Worm (Caenorhabditis elegans) whole organism, L1 larva: ENCODE data around the gene phf-5.
A peak's percentile ranks its signal among the peaks of the same experiment; 100 is the strongest.

Experiments
- F16B12.6 ChIP-seq: fragments of 150-350 bp; optimal IDR thresholded peaks from 2 replicates; lab custom pipeline; 2014; ENCODE audit warnings: missing biosample characterization, missing genetic modification characterization
- Y116A8C.19 ChIP-seq: sonication (generic microtip); optimal IDR thresholded peaks from 2 replicates; lab custom pipeline; 2016; ENCODE audit warnings: missing compliant biosample characterization, missing genetic modification characterization, borderline replicate concordance
- blmp-1 ChIP-seq: fragments of 150-350 bp; optimal IDR thresholded peaks from 2 replicates; lab custom pipeline; 2014; ENCODE audit warnings: missing biosample characterization, missing genetic modification characterization
- ceh-63 ChIP-seq: fragments of 200-800 bp; sonication (Bioruptor generic); optimal IDR thresholded peaks from 2 replicates; lab custom pipeline; 2018; ENCODE audit warnings: mild to moderate bottlenecking, missing genetic modification characterization, missing compliant biosample characterization
- ceh-88 ChIP-seq: fragments of 200-800 bp; sonication (Bioruptor generic); IDR thresholded peaks from 2 replicates; pipeline ENCODE4 v1.3.6; 2022; ENCODE audit warnings: missing genetic modification characterization, missing compliant biosample characterization
- ceh-90 ChIP-seq: sonication (generic microtip); optimal IDR thresholded peaks from 2 replicates; lab custom pipeline; 2016; ENCODE audit warnings: missing genetic modification characterization, missing compliant biosample characterization
- dsc-1 ChIP-seq: sonication (generic microtip); optimal IDR thresholded peaks from 2 replicates; lab custom pipeline; 2016; ENCODE audit warnings: mild to moderate bottlenecking, missing genetic modification characterization, missing compliant biosample characterization
- efl-1 ChIP-seq, 4 experiments: fragments of 150-350 bp; optimal IDR thresholded peaks in 3 of 4; peaks in 1 of 4; 1 replicate in 1 of 4; 2 replicates in 3 of 4; lab custom pipeline; 2014; ENCODE audit warnings: missing biosample characterization in 2 of 4, missing genetic modification characterization in 2 of 4, missing genetic modification reagents in 2 of 4
- ets-5 ChIP-seq: fragments of 200-800 bp; sonication (Bioruptor generic); IDR thresholded peaks from 2 replicates; pipeline ENCODE4 v1.3.6; 2022; ENCODE audit warnings: missing genetic modification characterization, missing compliant biosample characterization
- fkh-10 ChIP-seq: sonication (generic microtip); optimal IDR thresholded peaks from 2 replicates; lab custom pipeline; 2017; ENCODE audit warnings: missing biosample characterization, missing genetic modification reagents, missing genetic modification characterization
- fkh-8 ChIP-seq: sonication (generic microtip); optimal IDR thresholded peaks from 2 replicates; lab custom pipeline; 2016; ENCODE audit warnings: mild to moderate bottlenecking, missing genetic modification characterization, missing compliant biosample characterization
- fos-1 ChIP-seq: fragments of 150-350 bp; optimal IDR thresholded peaks from 2 replicates; lab custom pipeline; 2014; ENCODE audit warnings: missing biosample characterization, missing genetic modification characterization
- hpl-2 ChIP-seq: fragments of 150-350 bp; optimal IDR thresholded peaks from 2 replicates; lab custom pipeline; 2014; ENCODE audit warnings: missing biosample characterization, missing genetic modification reagents, missing genetic modification characterization
- irx-1 ChIP-seq: sonication (generic microtip); optimal IDR thresholded peaks from 2 replicates; lab custom pipeline; 2016; ENCODE audit warnings: missing genetic modification characterization, missing compliant biosample characterization
- isw-1 ChIP-seq: fragments of 200-800 bp; sonication (Bioruptor generic); IDR thresholded peaks from 2 replicates; pipeline ENCODE4 v1.3.6; 2022; ENCODE audit warnings: missing genetic modification characterization, missing compliant biosample characterization
- jun-1 ChIP-seq: fragments of 150-350 bp; optimal IDR thresholded peaks from 2 replicates; lab custom pipeline; 2014; ENCODE audit warnings: missing biosample characterization, missing genetic modification reagents, missing genetic modification characterization
- lin-13 ChIP-seq: fragments of 150-350 bp; optimal IDR thresholded peaks from 2 replicates; lab custom pipeline; 2014; ENCODE audit warnings: missing biosample characterization, missing genetic modification reagents, missing genetic modification characterization
- lin-14 ChIP-seq: fragments of 200-800 bp; sonication (Bioruptor generic); optimal IDR thresholded peaks from 2 replicates; lab custom pipeline; 2018; ENCODE audit warnings: mild to moderate bottlenecking, missing genetic modification characterization, moderate library complexity, missing compliant biosample characterization
- lin-15B ChIP-seq: fragments of 150-350 bp; sonication (generic microtip); optimal IDR thresholded peaks from 3 replicates; lab custom pipeline; 2014; ENCODE audit warnings: missing biosample characterization, missing genetic modification characterization
- lin-35 ChIP-seq, 2 experiments: fragments of 150-350 bp; optimal IDR thresholded peaks; 2 replicates each; lab custom pipeline; 2014; ENCODE audit warnings: missing biosample characterization in 2 of 2, missing genetic modification characterization in 2 of 2, missing genetic modification reagents in 2 of 2
- lin-39 ChIP-seq: fragments of 150-350 bp; optimal IDR thresholded peaks from 2 replicates; lab custom pipeline; 2014; ENCODE audit warnings: missing biosample characterization, missing genetic modification reagents, missing genetic modification characterization
- lir-3 ChIP-seq: sonication (generic microtip); optimal IDR thresholded peaks from 2 replicates; lab custom pipeline; 2016; ENCODE audit warnings: mild to moderate bottlenecking, missing genetic modification characterization, moderate library complexity, missing compliant biosample characterization; ENCODE audit not compliant: poor library complexity
- lsy-2 ChIP-seq, 2 experiments: fragments of 150-350 bp; optimal IDR thresholded peaks; 2 replicates each; lab custom pipeline; 2014; ENCODE audit warnings: missing biosample characterization in 2 of 2, missing genetic modification characterization in 2 of 2
- mab-9 ChIP-seq: fragments of 200-800 bp; sonication (Bioruptor generic); IDR thresholded peaks from 2 replicates; pipeline ENCODE4 v1.3.6; 2022; ENCODE audit warnings: missing genetic modification reagents, missing genetic modification characterization, missing compliant biosample characterization
- mdl-1 ChIP-seq, 2 experiments: fragments of 150-350 bp; optimal IDR thresholded peaks; 2 replicates each; lab custom pipeline; 2014 to 2017; ENCODE audit warnings: missing biosample characterization in 2 of 2, missing genetic modification characterization in 2 of 2, inconsistent platforms in 1 of 2
- mef-2 ChIP-seq: fragments of 150-350 bp; optimal IDR thresholded peaks from 2 replicates; lab custom pipeline; 2014; ENCODE audit warnings: missing biosample characterization, missing genetic modification characterization
- mep-1 ChIP-seq: fragments of 150-350 bp; optimal IDR thresholded peaks from 2 replicates; lab custom pipeline; 2014; ENCODE audit warnings: missing biosample characterization, missing genetic modification characterization
- nhr-11 ChIP-seq: fragments of 150-350 bp; optimal IDR thresholded peaks from 2 replicates; lab custom pipeline; 2014; ENCODE audit warnings: missing biosample characterization, missing genetic modification characterization
- nhr-19 ChIP-seq: fragments of 200-800 bp; sonication (Bioruptor generic); conservative IDR thresholded peaks from 2 replicates; pipeline ENCODE4 v1.3.6; 2022; ENCODE audit warnings: missing genetic modification characterization, missing compliant biosample characterization
- nhr-20 ChIP-seq: sonication (generic microtip); optimal IDR thresholded peaks from 2 replicates; lab custom pipeline; 2016; ENCODE audit warnings: mild to moderate bottlenecking, missing genetic modification characterization, missing compliant biosample characterization
- nhr-237 ChIP-seq: fragments of 150-350 bp; optimal IDR thresholded peaks from 2 replicates; lab custom pipeline; 2014; ENCODE audit warnings: missing biosample characterization, missing genetic modification characterization
- nhr-28 ChIP-seq: fragments of 150-350 bp; optimal IDR thresholded peaks from 2 replicates; lab custom pipeline; 2014; ENCODE audit warnings: missing biosample characterization, missing genetic modification characterization
- nhr-47 ChIP-seq: sonication (generic microtip); optimal IDR thresholded peaks from 2 replicates; lab custom pipeline; 2016; ENCODE audit warnings: mild to moderate bottlenecking, missing genetic modification characterization, moderate library complexity, missing compliant biosample characterization
- nhr-84 ChIP-seq: sonication (generic microtip); optimal IDR thresholded peaks from 2 replicates; lab custom pipeline; 2017; ENCODE audit warnings: missing biosample characterization, missing genetic modification characterization
- nhr-85 ChIP-seq: sonication (generic microtip); peaks from one replicate; lab custom pipeline; 2016; ENCODE audit warnings: missing genetic modification characterization, inconsistent platforms, missing compliant biosample characterization
- nhr-90 ChIP-seq: sonication (generic microtip); optimal IDR thresholded peaks from 2 replicates; lab custom pipeline; 2016; ENCODE audit warnings: mild to moderate bottlenecking, missing genetic modification characterization, missing compliant biosample characterization; ENCODE audit not compliant: poor library complexity
- rnt-1 ChIP-seq: sonication (generic microtip); optimal IDR thresholded peaks from 2 replicates; lab custom pipeline; 2016; ENCODE audit warnings: mild to moderate bottlenecking, missing genetic modification characterization, moderate library complexity, missing compliant biosample characterization
- snpc-4 ChIP-seq: fragments of 150-350 bp; optimal IDR thresholded peaks from 2 replicates; lab custom pipeline; 2014; ENCODE audit warnings: missing biosample characterization, missing genetic modification characterization
- snu-23 ChIP-seq: sonication (generic microtip); optimal IDR thresholded peaks from 2 replicates; lab custom pipeline; 2016; ENCODE audit warnings: missing genetic modification characterization, missing compliant biosample characterization
- sox-4 ChIP-seq: sonication (generic microtip); optimal IDR thresholded peaks from 2 replicates; lab custom pipeline; 2016; ENCODE audit warnings: missing genetic modification characterization, missing compliant biosample characterization
- sup-37 ChIP-seq: fragments of 200-800 bp; sonication (Bioruptor generic); optimal IDR thresholded peaks from 2 replicates; lab custom pipeline; 2018; ENCODE audit warnings: mild to moderate bottlenecking, missing genetic modification characterization, missing compliant biosample characterization
- tbx-2 ChIP-seq: sonication (generic microtip); optimal IDR thresholded peaks from 2 replicates; lab custom pipeline; 2016; ENCODE audit warnings: missing genetic modification characterization, missing compliant biosample characterization
- tlp-1 ChIP-seq: fragments of 150-350 bp; optimal IDR thresholded peaks from 2 replicates; lab custom pipeline; 2014; ENCODE audit warnings: missing biosample characterization, missing genetic modification characterization
- unc-130 ChIP-seq: fragments of 150-350 bp; optimal IDR thresholded peaks from 2 replicates; lab custom pipeline; 2017; ENCODE audit warnings: missing biosample characterization, missing genetic modification characterization, inconsistent platforms
- unc-30 ChIP-seq: sonication (generic microtip); optimal IDR thresholded peaks from 2 replicates; lab custom pipeline; 2017; ENCODE audit warnings: missing biosample characterization, missing genetic modification characterization
- unc-86 ChIP-seq: sonication (generic microtip); optimal IDR thresholded peaks from 2 replicates; lab custom pipeline; 2016; ENCODE audit warnings: missing genetic modification characterization, missing compliant biosample characterization
- unc-98 ChIP-seq: fragments of 200-800 bp; sonication (Bioruptor generic); IDR thresholded peaks from 2 replicates; pipeline ENCODE4 v1.3.6; 2022; ENCODE audit warnings: missing genetic modification characterization, missing compliant biosample characterization
- zag-1 ChIP-seq: fragments of 150-350 bp; optimal IDR thresholded peaks from 2 replicates; lab custom pipeline; 2014; ENCODE audit warnings: missing biosample characterization, missing genetic modification characterization
- zip-4 ChIP-seq: fragments of 200-800 bp; sonication (Bioruptor generic); optimal IDR thresholded peaks from 2 replicates; lab custom pipeline; 2018; ENCODE audit warnings: mild to moderate bottlenecking, missing genetic modification characterization, moderate library complexity, missing compliant biosample characterization
- ztf-4 ChIP-seq: fragments of 150-350 bp; optimal IDR thresholded peaks from 2 replicates; lab custom pipeline; 2014; ENCODE audit warnings: missing biosample characterization, missing genetic modification characterization

phf-5 gene

ce11 chrIII:2375918-2376317 lies 32.5 kb downstream of the phf-5 start, which contains the start of gene H14E04.2 (continued):
- TF ChIP-seq nhr-90 (tag; lab: Kevin White, UChicago) (peak; percentile 73), nhr-85 (peak; percentile 93), lin-39 (tag; lab: Kevin White, UChicago) (peak; percentile 1), tbx-2 (tag; lab: Kevin White, UChicago) (peak; percentile 78), isw-1 (GFP tag; lab: Robert Waterston, UW) (peak; percentile 63), fos-1 (peak; percentile 47), lin-14 (GFP tag; lab: Kevin White, UChicago) (peak; percentile 85), sup-37 (no peak), nhr-47 (peak; percentile 87), nhr-28 (tag; lab: Kevin White, UChicago) (no peak), unc-98 (peak; percentile 32; the same call in 1 of the 2 replicates), zag-1 (tag; lab: Kevin White, UChicago) (no peak), rnt-1 (tag; lab: Kevin White, UChicago) (peak; percentile 85), mdl-1 (tag; optimal IDR thresholded peaks at IDR 0.05; lab: Kevin White, UChicago) (peak in 1 of 2 experiments; percentile 73), lin-35 (GFP tag; optimal IDR thresholded peaks at IDR 0.05; lab: Kevin White, UChicago) (peak; percentile 95 to 97), mep-1 (tag; lab: Kevin White, UChicago) (peak; percentile 86), ztf-4 (tag; lab: Kevin White, UChicago) (no peak), sox-4 (no peak), nhr-11 (tag; lab: Kevin White, UChicago) (peak; percentile 0), ceh-90 (tag; lab: Kevin White, UChicago) (no peak), mab-9 (GFP tag; lab: Robert Waterston, UW) (0 out of 2 replicates have a peak, but pooled peaks have one; percentile 16), zip-4 (peak; percentile 55), lir-3 (tag; lab: Kevin White, UChicago) (no peak), unc-30 (no peak), mef-2 (tag; lab: Kevin White, UChicago) (no peak), blmp-1 (peak; percentile 82), unc-130 (tag; lab: Kevin White, UChicago) (peak; percentile 94), jun-1 (tag; lab: Kevin White, UChicago) (peak; percentile 72), fkh-8 (peak; percentile 60), ceh-88 (0 out of 2 replicates have a peak, but pooled peaks have one; percentile 24), tlp-1 (no peak), nhr-20 (tag; lab: Kevin White, UChicago) (peak; percentile 79), ets-5 (GFP tag; lab: Robert Waterston, UW) (no peak), lin-15B (tag; lab: Kevin White, UChicago) (peak; percentile 77), dsc-1 (tag; lab: Kevin White, UChicago) (peak; percentile 86), lin-13 (GFP tag; lab: Kevin White, UChicago) (peak; percentile 80), nhr-19 (GFP tag; lab: Robert Waterston, UW) (peak; percentile 78), snu-23 (peak; percentile 89), irx-1 (tag; lab: Kevin White, UChicago) (peak; percentile 63), lsy-2 (tag; optimal IDR thresholded peaks at IDR 0.05; lab: Kevin White, UChicago) (peak; percentile 84 to 92), efl-1 (optimal IDR thresholded peaks at IDR 0.05; lab: Kevin White, UChicago) (peak; percentile 98 to 99), efl-1 (GFP tag; optimal IDR thresholded peaks at IDR 0.05 in 1 of 2; lab: Kevin White, UChicago) (peak; percentile 95 to 100), fkh-10 (GFP tag; lab: Kevin White, UChicago) (peak; percentile 27), hpl-2 (GFP tag; lab: Kevin White, UChicago) (no peak), nhr-237 (tag; lab: Kevin White, UChicago) (peak; percentile 28), nhr-84 (no peak), Y116A8C.19 (tag; lab: Kevin White, UChicago) (no peak), F16B12.6 (tag; lab: Kevin White, UChicago) (peak; percentile 63), snpc-4 (tag; lab: Kevin White, UChicago) (peak; percentile 20), ceh-63 (GFP tag; lab: Kevin White, UChicago) (no peak), unc-86 (peak; percentile 62)
